Worm (Caenorhabditis elegans): ENCODE results near the gene C25E10.12.

ce11 chrV:9063134-9063533, 893 bp upstream of the C25E10.12 start:
- TF ChIP-seq him-1 (tag; optimal IDR thresholded peaks at IDR 0.05) (no peak), dao-5 (tag; optimal IDR thresholded peaks at IDR 0.05) (no peak)

All from whole organism, L4/young adult.